Worm (Caenorhabditis elegans): ENCODE measurements around the gene nmr-1.

DNA sequence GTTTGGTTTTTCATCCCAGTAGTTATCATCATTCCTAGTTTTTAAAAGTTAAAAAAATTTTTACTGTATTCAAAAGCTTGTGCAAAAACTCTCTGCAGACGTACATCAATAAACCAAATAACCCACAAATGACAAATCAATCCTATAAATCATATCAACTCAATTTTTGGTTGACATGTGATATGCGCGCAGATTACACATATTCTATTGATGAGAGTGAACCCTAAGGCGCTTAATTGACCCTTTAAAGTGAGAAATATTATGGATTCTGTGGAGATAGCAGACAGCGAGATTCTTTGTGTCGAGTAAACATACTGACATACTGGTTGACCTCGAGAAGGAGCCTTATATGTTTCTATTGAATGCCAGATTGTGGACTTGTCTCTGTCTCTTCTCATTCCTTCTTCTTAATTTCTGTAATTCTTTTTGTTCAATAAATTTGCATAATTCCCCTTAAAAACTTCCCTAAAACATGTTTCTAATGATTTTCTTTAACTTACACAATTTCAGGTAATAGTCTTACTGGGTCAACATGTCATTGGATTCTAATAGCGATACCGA lies 30.1 kb downstream of the nmr-1 start, which contains the start of gene EEED8.2:
- TF ChIP-seq nhr-237 (tag; optimal IDR thresholded peaks at IDR 0.05) (no peak), fos-1 (tag; optimal IDR thresholded peaks at IDR 0.05) (no peak), ama-1 (optimal IDR thresholded peaks at IDR 0.05) (no peak), elt-1 (tag; optimal IDR thresholded peaks at IDR 0.05) (no peak), ztf-11 (tag; optimal IDR thresholded peaks at IDR 0.05) (no peak), nhr-11 (tag; optimal IDR thresholded peaks at IDR 0.05) (no peak), egl-27 (tag; optimal IDR thresholded peaks at IDR 0.05) (no peak)
